Worm (Caenorhabditis elegans) whole organism, L4 larva: Measurements from ENCODE around the gene knl-1.
A peak's percentile ranks its signal among the peaks of the same experiment; 100 is the strongest.

Experiments
- F44E2.7 ChIP-seq: fragments of 200-800 bp; sonication (Bioruptor generic); IDR thresholded peaks from 2 replicates; pipeline ENCODE4 v2.1.2; 2022; ENCODE audit warnings: missing genetic modification characterization, missing compliant biosample characterization
- Y105C5A.15 ChIP-seq: fragments of 200-800 bp; sonication (Bioruptor generic); IDR thresholded peaks from 2 replicates; pipeline ENCODE4 v1.3.6; 2022; ENCODE audit warnings: missing genetic modification characterization, missing compliant biosample characterization
- ZK546.5 ChIP-seq, 2 experiments: sonication (generic microtip); optimal IDR thresholded peaks; 2 replicates each; lab custom pipeline; 2017; ENCODE audit warnings: missing biosample characterization in 2 of 2, missing genetic modification characterization in 2 of 2
- aly-2 ChIP-seq: sonication (generic microtip); optimal IDR thresholded peaks from 2 replicates; lab custom pipeline; 2018; ENCODE audit warnings: missing biosample characterization, missing genetic modification characterization
- ama-1 ChIP-seq: fragments of 150-350 bp; optimal IDR thresholded peaks from 2 replicates; lab custom pipeline; 2014; ENCODE audit warnings: inconsistent platforms, mixed read lengths
- arid-1 ChIP-seq: fragments of 200-800 bp; sonication (Bioruptor generic); conservative IDR thresholded peaks from 2 replicates; pipeline ENCODE4 v1.3.6; 2022; ENCODE audit warnings: missing genetic modification reagents, missing genetic modification characterization, missing compliant biosample characterization
- attf-4 ChIP-seq: sonication (generic microtip); optimal IDR thresholded peaks from 3 replicates; lab custom pipeline; 2017; ENCODE audit warnings: missing biosample characterization, missing genetic modification characterization
- ceh-28 ChIP-seq: fragments of 150-350 bp; optimal IDR thresholded peaks from 2 replicates; lab custom pipeline; 2014; ENCODE audit warnings: missing biosample characterization, missing genetic modification reagents, missing genetic modification characterization
- cey-2 ChIP-seq: sonication (generic microtip); optimal IDR thresholded peaks from 3 replicates; lab custom pipeline; 2017; ENCODE audit warnings: missing genetic modification characterization, mild to moderate bottlenecking, missing compliant biosample characterization, antibody characterized with exemption, borderline replicate concordance; ENCODE audit not compliant: insufficient read depth
- ctbp-1 ChIP-seq: fragments of 200-800 bp; sonication (Bioruptor generic); IDR thresholded peaks from 2 replicates; pipeline ENCODE4 v1.3.6; 2022; ENCODE audit warnings: missing genetic modification reagents, missing genetic modification characterization, missing compliant biosample characterization
- daf-12 ChIP-seq: fragments of 150-350 bp; optimal IDR thresholded peaks from 2 replicates; lab custom pipeline; 2014; ENCODE audit warnings: missing biosample characterization, missing genetic modification reagents, missing genetic modification characterization
- daf-16 ChIP-seq, 3 experiments: sonication (generic microtip); optimal IDR thresholded peaks; 2 replicates each; lab custom pipeline; 2016 to 2017; ENCODE audit warnings: missing genetic modification characterization in 3 of 3, missing genetic modification reagents in 3 of 3, mild to moderate bottlenecking in 2 of 3, missing compliant biosample characterization in 2 of 3, missing biosample characterization in 1 of 3, moderate library complexity in 1 of 3
- dmd-6 ChIP-seq: fragments of 200-800 bp; sonication (Bioruptor generic); IDR thresholded peaks from 2 replicates; pipeline ENCODE4 v1.3.6; 2022; ENCODE audit warnings: missing genetic modification reagents, missing genetic modification characterization, missing compliant biosample characterization
- dpl-1 ChIP-seq: fragments of 150-350 bp; optimal IDR thresholded peaks from 2 replicates; lab custom pipeline; 2014; ENCODE audit warnings: missing biosample characterization, missing genetic modification reagents, missing genetic modification characterization
- duxl-1 ChIP-seq: sonication (generic microtip); optimal IDR thresholded peaks from 2 replicates; lab custom pipeline; 2016; ENCODE audit warnings: mild to moderate bottlenecking, missing genetic modification characterization, moderate library complexity, missing compliant biosample characterization; ENCODE audit not compliant: poor library complexity
- fos-1 ChIP-seq: fragments of 150-350 bp; optimal IDR thresholded peaks from 2 replicates; lab custom pipeline; 2014; ENCODE audit warnings: missing biosample characterization, missing genetic modification characterization
- gei-8 ChIP-seq: fragments of 200-800 bp; sonication (Bioruptor generic); optimal IDR thresholded peaks from 2 replicates; lab custom pipeline; 2018; ENCODE audit warnings: mild to moderate bottlenecking, missing genetic modification characterization, missing compliant biosample characterization
- lin-15B ChIP-seq: fragments of 150-350 bp; sonication (generic microtip); optimal IDR thresholded peaks from 3 replicates; lab custom pipeline; 2014; ENCODE audit warnings: missing biosample characterization, missing genetic modification characterization
- lin-38 ChIP-seq: fragments of 200-800 bp; sonication (Bioruptor generic); IDR thresholded peaks from 2 replicates; pipeline ENCODE4 v1.3.6; 2022; ENCODE audit warnings: missing genetic modification reagents, missing genetic modification characterization, missing compliant biosample characterization
- lsy-2 ChIP-seq, 2 experiments: fragments of 150-350 bp in 1 of 2; sonication (generic microtip) in 1 of 2; optimal IDR thresholded peaks; 2 replicates each; lab custom pipeline; 2014 to 2017; ENCODE audit warnings: missing biosample characterization in 2 of 2, missing genetic modification characterization in 2 of 2
- madf-9 ChIP-seq: fragments of 200-800 bp; sonication (Bioruptor generic); conservative IDR thresholded peaks from 2 replicates; pipeline ENCODE4 v1.3.6; 2022; ENCODE audit warnings: missing genetic modification reagents, missing genetic modification characterization, missing compliant biosample characterization
- mdt-29 ChIP-seq: fragments of 200-800 bp; sonication (Bioruptor generic); IDR thresholded peaks from 2 replicates; pipeline ENCODE4 v1.3.6; 2022; ENCODE audit warnings: missing genetic modification reagents, missing genetic modification characterization, missing compliant biosample characterization
- mes-2 ChIP-seq: sonication (generic microtip); optimal IDR thresholded peaks from 2 replicates; lab custom pipeline; 2016; ENCODE audit warnings: missing genotype, mild to moderate bottlenecking, missing genetic modification characterization, missing compliant biosample characterization; ENCODE audit not compliant: poor library complexity, severe bottlenecking
- nhr-111 ChIP-seq: fragments of 200-800 bp; sonication (Bioruptor generic); optimal IDR thresholded peaks from 2 replicates; lab custom pipeline; 2018; ENCODE audit warnings: mild to moderate bottlenecking, missing genetic modification characterization, missing compliant biosample characterization
- nhr-237 ChIP-seq: sonication (generic microtip); optimal IDR thresholded peaks from 2 replicates; lab custom pipeline; 2017; ENCODE audit warnings: missing biosample characterization, missing genetic modification characterization
- nhr-41 ChIP-seq: fragments of 200-800 bp; sonication (Bioruptor generic); IDR thresholded peaks from 2 replicates; pipeline ENCODE4 v1.3.6; 2022; ENCODE audit warnings: missing genetic modification reagents, missing genetic modification characterization, missing compliant biosample characterization
- nhr-48 ChIP-seq: sonication (generic microtip); optimal IDR thresholded peaks from 2 replicates; lab custom pipeline; 2016; ENCODE audit warnings: mild to moderate bottlenecking, missing genetic modification characterization, missing compliant biosample characterization
- nhr-77 ChIP-seq: fragments of 150-350 bp; optimal IDR thresholded peaks from 2 replicates; lab custom pipeline; 2014; ENCODE audit warnings: missing biosample characterization, missing genetic modification characterization
- php-3 ChIP-seq: fragments of 200-800 bp; sonication (Bioruptor generic); IDR thresholded peaks from 2 replicates; pipeline ENCODE4 v1.3.6; 2022; ENCODE audit warnings: missing genetic modification reagents, missing genetic modification characterization, missing compliant biosample characterization
- saeg-2 ChIP-seq: fragments of 200-800 bp; sonication (Bioruptor generic); IDR thresholded peaks from 2 replicates; pipeline ENCODE4 v1.3.6; 2022; ENCODE audit warnings: missing genetic modification reagents, missing genetic modification characterization, missing compliant biosample characterization
- skn-1 ChIP-seq: fragments of 150-350 bp; optimal IDR thresholded peaks from 2 replicates; lab custom pipeline; 2014; ENCODE audit warnings: missing biosample characterization, missing genetic modification characterization
- snpc-1.2 ChIP-seq: fragments of 200-800 bp; sonication (Bioruptor generic); IDR thresholded peaks from 2 replicates; pipeline ENCODE4 v1.3.6; 2022; ENCODE audit warnings: missing genetic modification reagents, missing genetic modification characterization, missing compliant biosample characterization
- snpc-4 ChIP-seq: fragments of 150-350 bp; optimal IDR thresholded peaks from 2 replicates; lab custom pipeline; 2014; ENCODE audit warnings: missing biosample characterization, missing genetic modification characterization
- spr-1 ChIP-seq: sonication (generic microtip); optimal IDR thresholded peaks from 2 replicates; lab custom pipeline; 2016; ENCODE audit warnings: mild to moderate bottlenecking, missing genetic modification characterization, missing compliant biosample characterization
- unc-130 ChIP-seq: sonication (generic microtip); optimal IDR thresholded peaks from 2 replicates; lab custom pipeline; 2016; ENCODE audit warnings: missing genetic modification reagents, missing genetic modification characterization, missing compliant biosample characterization
- unc-39 ChIP-seq: sonication (generic microtip); optimal IDR thresholded peaks from 2 replicates; lab custom pipeline; 2017; ENCODE audit warnings: missing biosample characterization, missing genetic modification characterization
- zag-1 ChIP-seq: fragments of 150-350 bp; optimal IDR thresholded peaks from 2 replicates; lab custom pipeline; 2014; ENCODE audit warnings: missing biosample characterization, missing genetic modification characterization
- ztf-11 ChIP-seq: fragments of 150-350 bp; optimal IDR thresholded peaks from 2 replicates; lab custom pipeline; 2014; ENCODE audit warnings: missing biosample characterization, missing genetic modification characterization

The knl-1 gene

ce11 chrIII:8244052-8244451 is 6.4 kb upstream of the knl-1 start, which contains the start of the genes pbs-6 and cids-1:
Gene pbs-6, minus strand, starts transcription at chrIII:8244092.
Gene cids-1, plus strand, starts transcription at chrIII:8244445.
- TF ChIP-seq lsy-2 (tag; optimal IDR thresholded peaks at IDR 0.05; lab: Kevin White, UChicago): peak in 1 of 2 experiments; percentile 59
- TF ChIP-seq mes-2 (tag; lab: Kevin White, UChicago): peak; percentile 36
- no peak for TF ChIP-seq snpc-4 (tag; lab: Kevin White, UChicago)
- peak; percentile 26 for TF ChIP-seq dpl-1
- TF ChIP-seq lin-38 (GFP tag; lab: Robert Waterston, UW): 0 out of 2 replicates have a peak, but pooled peaks have one; percentile 14
- TF ChIP-seq, all 104 proteins: peak for 4

- TF ChIP-seq unc-130 (GFP tag; lab: Kevin White, UChicago) (no peak), arid-1 (GFP tag; lab: Robert Waterston, UW) (no peak), gei-8 (no peak), duxl-1 (tag; lab: Kevin White, UChicago) (no peak), saeg-2 (GFP tag; lab: Robert Waterston, UW) (no peak), nhr-237 (tag; lab: Kevin White, UChicago) (no peak), ctbp-1 (no peak), ZK546.5 (tag; optimal IDR thresholded peaks at IDR 0.05; lab: Kevin White, UChicago) (no peak), unc-39 (tag; lab: Kevin White, UChicago) (no peak), nhr-77 (tag; lab: Kevin White, UChicago) (no peak), skn-1 (no peak), nhr-41 (GFP tag; lab: Robert Waterston, UW) (no peak), ceh-28 (no peak), nhr-48 (tag; lab: Kevin White, UChicago) (no peak)
Observed at ce11 chrIII:8245591-8245990, 4.8 kb upstream of the knl-1 start, which contains the start of gene C02F5.3. Gene C02F5.3, plus strand, starts transcription at chrIII:8245891.

ce11 chrIII:8247051-8247450 is 3.4 kb upstream of the knl-1 start, which contains the start of gene C02F5.13:
Gene C02F5.13, plus strand, starts transcription at chrIII:8247351.
- TF ChIP-seq cey-2 (tag; lab: Kevin White, UChicago) (no peak), ztf-11 (tag; lab: Kevin White, UChicago) (no peak), dmd-6 (no peak), spr-1 (tag; lab: Kevin White, UChicago) (no peak), saeg-2 (GFP tag; lab: Robert Waterston, UW) (no peak), mes-2 (tag; lab: Kevin White, UChicago) (no peak), daf-12 (tag; lab: Kevin White, UChicago) (no peak), daf-16 (GFP tag; optimal IDR thresholded peaks at IDR 0.05; lab: Kevin White, UChicago) (no peak), daf-16 (tag; optimal IDR thresholded peaks at IDR 0.05; lab: Kevin White, UChicago) (no peak), Y105C5A.15 (no peak), mdt-29 (GFP tag; lab: Robert Waterston, UW) (no peak), madf-9 (GFP tag; lab: Robert Waterston, UW) (no peak), F44E2.7 (GFP tag; lab: Robert Waterston, UW) (no peak), skn-1 (no peak), ama-1 (lab: Kevin White, UChicago) (no peak), php-3 (no peak), zag-1 (tag; lab: Kevin White, UChicago) (no peak), lin-15B (tag; lab: Kevin White, UChicago) (no peak), snpc-1.2 (no peak)
- TF ChIP-seq, all 104 proteins: peak for 0

ce11 chrIII:8249381-8249780 is 1.1 kb upstream of the knl-1 start, which contains the start of the genes C02F5.10 and C02F5.2:
Gene C02F5.10, minus strand, starts transcription at chrIII:8249481.
Gene C02F5.2, plus strand, starts transcription at chrIII:8249619.
- TF ChIP-seq nhr-111 (GFP tag; lab: Kevin White, UChicago) (no peak), php-3 (no peak), attf-4 (tag; lab: Kevin White, UChicago) (no peak), aly-2 (tag; lab: Kevin White, UChicago) (no peak), fos-1 (tag; lab: Kevin White, UChicago) (no peak)
